Fruit fly (Drosophila melanogaster) whole organism, embryonic: ENCODE results near the gene Tg.
A peak's percentile ranks its signal among the peaks of the same experiment; 100 is the strongest.

Experiments used
- Bgb ChIP-seq: fragments of 200-800 bp; sonication (Bioruptor generic); IDR thresholded peaks from 2 replicates; pipeline ENCODE4 v1.3.6; 2022; ENCODE audit warnings: missing biosample characterization, missing genetic modification characterization; ENCODE audit not compliant: partially characterized antibody
- BtbVII ChIP-seq: fragments of 200-800 bp; sonication (Bioruptor generic); optimal IDR thresholded peaks from 3 replicates; lab custom pipeline; 2017; ENCODE audit warnings: missing biosample characterization, mild to moderate bottlenecking, missing genetic modification characterization
- C15 ChIP-seq: fragments of 200-800 bp; sonication (Bioruptor generic); IDR thresholded peaks from 3 replicates; pipeline ENCODE4 v1.3.6; 2022; ENCODE audit warnings: missing biosample characterization, missing genetic modification characterization
- CG10366 ChIP-seq: fragments of 200-800 bp; sonication (Bioruptor generic); IDR thresholded peaks from 2 replicates; pipeline ENCODE4 v1.3.6; 2022; ENCODE audit warnings: missing biosample characterization, missing genetic modification characterization
- CG10959 ChIP-seq: fragments of 200-800 bp; sonication (Bioruptor generic); IDR thresholded peaks from 2 replicates; pipeline ENCODE4 v1.3.6; 2022; ENCODE audit warnings: missing biosample characterization, missing genetic modification characterization
- CG12942 ChIP-seq: fragments of 200-800 bp; sonication (Bioruptor generic); optimal IDR thresholded peaks from 3 replicates; lab custom pipeline; 2016; ENCODE audit warnings: missing biosample characterization, missing genetic modification characterization
- CG13287 ChIP-seq: fragments of 200-800 bp; sonication (Bioruptor generic); IDR thresholded peaks from 2 replicates; pipeline ENCODE4 v1.3.6; 2022; ENCODE audit warnings: missing biosample characterization, missing genetic modification characterization; ENCODE audit not compliant: partially characterized antibody
- CG13775 ChIP-seq: fragments of 200-800 bp; sonication (Bioruptor generic); optimal IDR thresholded peaks from 3 replicates; lab custom pipeline; 2017; ENCODE audit warnings: missing biosample characterization, mild to moderate bottlenecking, missing genetic modification characterization
- CG14965 ChIP-seq: fragments of 200-800 bp; sonication (Bioruptor generic); optimal IDR thresholded peaks from 2 replicates; lab custom pipeline; 2016; ENCODE audit warnings: missing biosample characterization, missing genetic modification characterization, borderline replicate concordance
- CG15696 ChIP-seq: fragments of 200-800 bp; sonication (Bioruptor generic); optimal IDR thresholded peaks from 2 replicates; lab custom pipeline; 2019; ENCODE audit warnings: missing biosample characterization, mild to moderate bottlenecking, missing genetic modification characterization, moderate library complexity
- CG17385 ChIP-seq: fragments of 200-800 bp; sonication (Bioruptor generic); optimal IDR thresholded peaks from 3 replicates; lab custom pipeline; 2018; ENCODE audit warnings: missing biosample characterization, mild to moderate bottlenecking, missing genetic modification characterization
- CG33557 ChIP-seq: fragments of 200-800 bp; sonication (Bioruptor generic); optimal IDR thresholded peaks from 2 replicates; lab custom pipeline; 2019; ENCODE audit warnings: missing biosample characterization, mild to moderate bottlenecking, missing genetic modification characterization, moderate library complexity
- CG34224 ChIP-seq: fragments of 200-800 bp; sonication (Bioruptor generic); IDR thresholded peaks from 3 replicates; pipeline ENCODE4 v1.3.6; 2022; ENCODE audit warnings: missing biosample characterization, missing genetic modification characterization; ENCODE audit not compliant: partially characterized antibody
- CG4424 ChIP-seq: fragments of 200-800 bp; sonication (Bioruptor generic); optimal IDR thresholded peaks from 3 replicates; lab custom pipeline; 2016; ENCODE audit warnings: missing biosample characterization, missing genetic modification characterization
- CG6791 ChIP-seq: fragments of 200-800 bp; sonication (Bioruptor generic); IDR thresholded peaks from 3 replicates; pipeline ENCODE4 v1.3.6; 2022; ENCODE audit warnings: missing biosample characterization, missing genetic modification characterization; ENCODE audit not compliant: partially characterized antibody
- CG7963 ChIP-seq: fragments of 200-800 bp; sonication (Bioruptor generic); IDR thresholded peaks from 3 replicates; pipeline ENCODE4 v1.3.6; 2022; ENCODE audit warnings: missing biosample characterization, missing genetic modification characterization; ENCODE audit not compliant: partially characterized antibody
- CG9797 ChIP-seq: fragments of 200-800 bp; sonication (Bioruptor generic); optimal IDR thresholded peaks from 3 replicates; lab custom pipeline; 2018; ENCODE audit warnings: missing biosample characterization, mild to moderate bottlenecking, missing genetic modification characterization
- CG9817 ChIP-seq: fragments of 200-800 bp; sonication (Bioruptor generic); optimal IDR thresholded peaks from 2 replicates; lab custom pipeline; 2018; ENCODE audit warnings: missing biosample characterization, mild to moderate bottlenecking, missing genetic modification characterization, moderate library complexity
- Dad ChIP-seq: fragments of 200-800 bp; sonication (Bioruptor generic); optimal IDR thresholded peaks from 3 replicates; lab custom pipeline; 2016; ENCODE audit warnings: missing biosample characterization, missing genetic modification characterization
- Dref ChIP-seq: fragments of 200-800 bp; sonication (Bioruptor generic); IDR thresholded peaks from 2 replicates; pipeline ENCODE4 v1.3.6; 2022; ENCODE audit warnings: missing biosample characterization, missing genetic modification characterization
- Ets97D ChIP-seq: fragments of 200-800 bp; sonication (Bioruptor generic); optimal IDR thresholded peaks from 3 replicates; lab custom pipeline; 2016; ENCODE audit warnings: missing biosample characterization, missing genetic modification characterization
- Fer3 ChIP-seq: fragments of 200-800 bp; sonication (Bioruptor generic); optimal IDR thresholded peaks from 2 replicates; lab custom pipeline; 2018; ENCODE audit warnings: missing biosample characterization, mild to moderate bottlenecking, missing genetic modification characterization, moderate library complexity
- GATAe ChIP-seq: fragments of 200-800 bp; sonication (Bioruptor generic); conservative IDR thresholded peaks from 2 replicates; pipeline ENCODE4 v1.3.6; 2022; ENCODE audit warnings: missing biosample characterization, missing genetic modification characterization
- HLH4C ChIP-seq: fragments of 200-800 bp; sonication (Bioruptor generic); IDR thresholded peaks from 3 replicates; pipeline ENCODE4 v1.3.6; 2022; ENCODE audit warnings: missing biosample characterization, missing genetic modification characterization; ENCODE audit not compliant: partially characterized antibody
- HmgD ChIP-seq: fragments of 200-800 bp; sonication (Bioruptor generic); optimal IDR thresholded peaks from 3 replicates; lab custom pipeline; 2016; ENCODE audit warnings: missing biosample characterization, missing genetic modification characterization
- MBD-R2 ChIP-seq: fragments of 200-800 bp; sonication (Bioruptor generic); IDR thresholded peaks from 2 replicates; pipeline ENCODE4 v1.3.6; 2022; ENCODE audit warnings: missing biosample characterization, missing genetic modification characterization
- MESR4 ChIP-seq: fragments of 200-800 bp; sonication (Bioruptor generic); optimal IDR thresholded peaks from 2 replicates; lab custom pipeline; 2018; ENCODE audit warnings: missing biosample characterization, mild to moderate bottlenecking, missing genetic modification characterization, moderate library complexity
- Mrtf ChIP-seq: fragments of 200-800 bp; sonication (Bioruptor generic); IDR thresholded peaks from 3 replicates; pipeline ENCODE4 v1.3.6; 2022; ENCODE audit warnings: missing biosample characterization, missing genetic modification characterization
- Opbp ChIP-seq: fragments of 200-800 bp; sonication (Bioruptor generic); IDR thresholded peaks from 3 replicates; pipeline ENCODE4 v1.3.6; 2022; ENCODE audit warnings: missing biosample characterization, missing genetic modification characterization; ENCODE audit not compliant: partially characterized antibody
- Rfx ChIP-seq: fragments of 200-800 bp; sonication (Bioruptor generic); IDR thresholded peaks from 2 replicates; pipeline ENCODE4 v1.3.6; 2022; ENCODE audit warnings: missing biosample characterization, missing genetic modification characterization
- Usf ChIP-seq: fragments of 200-800 bp; sonication (Bioruptor generic); optimal IDR thresholded peaks from 2 replicates; lab custom pipeline; 2017; ENCODE audit warnings: missing genotype, missing biosample characterization, missing genetic modification characterization
- Xbp1 ChIP-seq: fragments of 200-800 bp; sonication (Bioruptor generic); optimal IDR thresholded peaks from 3 replicates; lab custom pipeline; 2016; ENCODE audit warnings: missing biosample characterization, mild to moderate bottlenecking, missing genetic modification characterization
- aop ChIP-seq: fragments of 200-800 bp; sonication (Bioruptor generic); IDR thresholded peaks from 2 replicates; pipeline ENCODE4 v1.3.6; 2022; ENCODE audit warnings: missing biosample characterization, missing genetic modification characterization
- bbx ChIP-seq: fragments of 200-800 bp; sonication (Bioruptor generic); IDR thresholded peaks from 2 replicates; pipeline ENCODE4 v1.3.6; 2022; ENCODE audit warnings: missing biosample characterization, missing genetic modification characterization; ENCODE audit not compliant: partially characterized antibody
- esg ChIP-seq: fragments of 200-800 bp; sonication (Bioruptor generic); conservative IDR thresholded peaks from 2 replicates; pipeline ENCODE4 v1.3.6; 2022; ENCODE audit warnings: missing biosample characterization, missing genetic modification characterization
- h ChIP-seq: fragments of >200 bp; optimal IDR thresholded peaks from 2 replicates; lab custom pipeline; 2017
- hbn ChIP-seq: fragments of 200-800 bp; sonication (Bioruptor generic); IDR thresholded peaks from 2 replicates; pipeline ENCODE4 v1.3.6; 2022; ENCODE audit warnings: missing biosample characterization, missing genetic modification characterization; ENCODE audit not compliant: partially characterized antibody
- lmd ChIP-seq: fragments of 200-800 bp; sonication (Bioruptor generic); IDR thresholded peaks from 2 replicates; pipeline ENCODE4 v1.3.6; 2022; ENCODE audit warnings: missing biosample characterization, missing genetic modification characterization
- nau ChIP-seq: fragments of 200-800 bp; sonication (Bioruptor generic); optimal IDR thresholded peaks from 3 replicates; lab custom pipeline; 2017; ENCODE audit warnings: missing biosample characterization, mild to moderate bottlenecking, missing genetic modification characterization, missing genetic modification reagents
- pan ChIP-seq, 4 experiments: fragments of >200 bp in 3 of 4; fragments of 200-800 bp in 1 of 4; sonication (Bioruptor generic) in 1 of 4; optimal IDR thresholded peaks in 3 of 4; IDR thresholded peaks in 1 of 4; 2 replicates each; pipeline versions ENCODE4 v1.3.6 to Lab custom; 2017 to 2022; ENCODE audit warnings: missing biosample characterization in 2 of 4, missing genetic modification characterization in 2 of 4, mixed read lengths in 1 of 4
- pzg ChIP-seq: fragments of 200-800 bp; sonication (Bioruptor generic); optimal IDR thresholded peaks from 3 replicates; lab custom pipeline; 2018; ENCODE audit warnings: missing biosample characterization, mild to moderate bottlenecking, missing genetic modification characterization, moderate library complexity
- rib ChIP-seq: fragments of 200-800 bp; sonication (Bioruptor generic); IDR thresholded peaks from 2 replicates; pipeline ENCODE4 v1.3.6; 2022; ENCODE audit warnings: missing biosample characterization, missing genetic modification characterization
- slp2 ChIP-seq: fragments of 200-800 bp; sonication (Bioruptor generic); optimal IDR thresholded peaks from 2 replicates; lab custom pipeline; 2016; ENCODE audit warnings: missing biosample characterization, missing genetic modification characterization
- tna ChIP-seq: fragments of 200-800 bp; sonication (Bioruptor generic); IDR thresholded peaks from 2 replicates; pipeline ENCODE4 v1.3.6; 2022; ENCODE audit warnings: missing biosample characterization, missing genetic modification characterization; ENCODE audit not compliant: partially characterized antibody
- unc-4 ChIP-seq: fragments of 200-800 bp; sonication (Bioruptor generic); IDR thresholded peaks from 2 replicates; pipeline ENCODE4 v1.3.6; 2022; ENCODE audit warnings: missing biosample characterization, missing genetic modification characterization; ENCODE audit not compliant: partially characterized antibody
- vnd ChIP-seq: fragments of 200-800 bp; sonication (Bioruptor generic); IDR thresholded peaks from 3 replicates; pipeline ENCODE4 v1.3.6; 2022; ENCODE audit warnings: missing biosample characterization, missing genetic modification characterization; ENCODE audit not compliant: partially characterized antibody
- vvl ChIP-seq: fragments of 200-800 bp; sonication (Bioruptor generic); IDR thresholded peaks from 2 replicates; pipeline ENCODE4 v1.3.6; 2022; ENCODE audit warnings: missing biosample characterization, missing genetic modification characterization

Tg gene

dm6 chr2L:8043282-8043668 is 32.1 kb downstream of the Tg start, which contains the start of gene Megf8 (continued):
- TF ChIP-seq MBD-R2 (GFP tag; lab: Robert Waterston, UW) (peak; percentile 52), vvl (GFP tag; lab: Robert Waterston, UW) (peak; percentile 71; the same call in 1 of the 2 replicates), Mrtf (GFP tag; lab: Robert Waterston, UW) (no peak), bbx (GFP tag; lab: Robert Waterston, UW) (peak; percentile 82), CG34224 (GFP tag; lab: Robert Waterston, UW) (peak; percentile 84), Dref (peak; percentile 83), CG13287 (GFP tag; lab: Robert Waterston, UW) (peak; percentile 60), CG14965 (no peak), vnd (GFP tag; lab: Robert Waterston, UW) (peak; percentile 16), CG7963 (GFP tag; lab: Robert Waterston, UW) (peak; percentile 83; the same call in 2 of the 3 replicates), CG15696 (no peak), HLH4C (GFP tag; lab: Robert Waterston, UW) (peak; percentile 75), pzg (GFP tag; lab: Kevin White, UChicago) (peak; percentile 28), Usf (no peak), aop (GFP tag; lab: Robert Waterston, UW) (no peak), unc-4 (GFP tag; lab: Robert Waterston, UW) (peak; percentile 53; the same call in 1 of the 2 replicates), CG17385 (GFP tag; lab: Kevin White, UChicago) (no peak), CG13775 (GFP tag; lab: Kevin White, UChicago) (no peak), CG9797 (GFP tag; lab: Kevin White, UChicago) (peak; percentile 43), CG12942 (no peak), Dad (GFP tag; lab: Kevin White, UChicago) (no peak), tna (GFP tag; lab: Robert Waterston, UW) (peak; percentile 72), h (no peak), Opbp (GFP tag; lab: Robert Waterston, UW) (peak; percentile 78; the same call in 2 of the 3 replicates), Bgb (GFP tag; lab: Robert Waterston, UW) (peak; percentile 77), CG10959 (GFP tag; lab: Robert Waterston, UW) (no peak), slp2 (GFP tag; lab: Kevin White, UChicago) (no peak), hbn (GFP tag; lab: Robert Waterston, UW) (peak; percentile 55), CG6791 (GFP tag; lab: Robert Waterston, UW) (peak; percentile 74), rib (GFP tag; lab: Robert Waterston, UW) (0 out of 2 replicates have a peak, but pooled peaks have one; percentile 35), CG33557 (GFP tag; lab: Kevin White, UChicago) (no peak), nau (no peak), Rfx (GFP tag; lab: Robert Waterston, UW) (0 out of 2 replicates have a peak, but pooled peaks have one; percentile 23)

- TF ChIP-seq pan (optimal IDR thresholded peaks at IDR 0.05; lab: Kevin White, UChicago) (no peak), pan (GFP tag; optimal IDR thresholded peaks at IDR 0.05 in 1 of 2, IDR thresholded peaks at IDR 0.05 in 1 of 2) (peak in 1 of 2 experiments; percentile 73), esg (GFP tag; lab: Robert Waterston, UW) (0 out of 2 replicates have a peak, but pooled peaks have one; percentile 27), GATAe (no peak), MESR4 (peak; percentile 80), HmgD (GFP tag; lab: Kevin White, UChicago) (peak; percentile 40), C15 (no peak), lmd (GFP tag; lab: Robert Waterston, UW) (peak; percentile 57), CG10366 (no peak), Ets97D (peak; percentile 20), BtbVII (GFP tag; lab: Kevin White, UChicago) (no peak), CG9817 (tag; lab: Kevin White, UChicago) (no peak), CG4424 (GFP tag; lab: Kevin White, UChicago) (peak; percentile 44), Fer3 (tag; lab: Kevin White, UChicago) (no peak), Xbp1 (GFP tag; lab: Kevin White, UChicago) (no peak)
Observed at dm6 chr2L:8071112-8071976, 60.1 kb downstream of the Tg start, which contains the start of gene poe. TSS of gene poe (minus strand) at chr2L:8071624.
